Worm (Caenorhabditis elegans) whole organism, mixed stage, embryonic: Measurements from ENCODE around the gene Y62F5A.12.

Experiments
- M03D4.4 ChIP-seq: sonication (generic microtip); optimal IDR thresholded peaks from 2 replicates; lab custom pipeline; 2017; ENCODE audit warnings: mild to moderate bottlenecking, missing genetic modification characterization, missing compliant biosample characterization
- bed-3 ChIP-seq: fragments of 200-800 bp; sonication (Bioruptor generic); optimal IDR thresholded peaks from 3 replicates; lab custom pipeline; 2018; ENCODE audit warnings: mild to moderate bottlenecking, missing genetic modification characterization, moderate library complexity, missing compliant biosample characterization
- blmp-1 ChIP-seq: fragments of 150-350 bp; optimal IDR thresholded peaks from 2 replicates; lab custom pipeline; 2014; ENCODE audit warnings: missing biosample characterization, missing genetic modification characterization
- ceh-83 ChIP-seq: fragments of 200-800 bp; sonication (Bioruptor generic); optimal IDR thresholded peaks from 2 replicates; lab custom pipeline; 2018; ENCODE audit warnings: mild to moderate bottlenecking, missing genetic modification characterization, missing compliant biosample characterization
- ces-1 ChIP-seq: fragments of 150-350 bp; optimal IDR thresholded peaks from 2 replicates; lab custom pipeline; 2014; ENCODE audit warnings: missing biosample characterization, missing genetic modification reagents, missing genetic modification characterization
- cnd-1 ChIP-seq: fragments of 200-800 bp; sonication (Bioruptor generic); optimal IDR thresholded peaks from 2 replicates; lab custom pipeline; 2018; ENCODE audit warnings: mild to moderate bottlenecking, missing genetic modification characterization, missing compliant biosample characterization
- drap-1 ChIP-seq: fragments of 200-800 bp; sonication (Bioruptor generic); optimal IDR thresholded peaks from 3 replicates; lab custom pipeline; 2018; ENCODE audit warnings: mild to moderate bottlenecking, missing genetic modification characterization, missing compliant biosample characterization
- elt-1 ChIP-seq: sonication (generic microtip); optimal IDR thresholded peaks from 2 replicates; lab custom pipeline; 2017; ENCODE audit warnings: missing genetic modification characterization, mild to moderate bottlenecking, missing compliant biosample characterization, antibody characterized with exemption, moderate library complexity, borderline replicate concordance; ENCODE audit not compliant: insufficient read depth
- ham-2 ChIP-seq: fragments of 200-800 bp; sonication (Bioruptor generic); optimal IDR thresholded peaks from 2 replicates; lab custom pipeline; 2018; ENCODE audit warnings: mild to moderate bottlenecking, missing genetic modification characterization, missing compliant biosample characterization
- hlh-1 ChIP-seq: fragments of 150-350 bp; optimal IDR thresholded peaks from 2 replicates; lab custom pipeline; 2014; ENCODE audit warnings: missing biosample characterization, missing genetic modification reagents, missing genetic modification characterization
- lin-13 ChIP-seq: fragments of 150-350 bp; optimal IDR thresholded peaks from 2 replicates; lab custom pipeline; 2014; ENCODE audit warnings: missing biosample characterization, missing genetic modification characterization
- lin-32 ChIP-seq: fragments of 200-800 bp; sonication (Bioruptor generic); optimal IDR thresholded peaks from 2 replicates; lab custom pipeline; 2018; ENCODE audit warnings: mild to moderate bottlenecking, missing genetic modification characterization, missing compliant biosample characterization
- lsy-2 ChIP-seq: fragments of 150-350 bp; optimal IDR thresholded peaks from 2 replicates; lab custom pipeline; 2014; ENCODE audit warnings: missing biosample characterization, missing genetic modification characterization
- mab-5 ChIP-seq: fragments of 150-350 bp; optimal IDR thresholded peaks from 2 replicates; lab custom pipeline; 2014; ENCODE audit warnings: missing biosample characterization, missing genetic modification characterization
- mep-1 ChIP-seq: fragments of 150-350 bp; optimal IDR thresholded peaks from 2 replicates; lab custom pipeline; 2017; ENCODE audit warnings: missing biosample characterization, missing genetic modification reagents, missing genetic modification characterization, inconsistent platforms
- mls-2 ChIP-seq: sonication (generic microtip); optimal IDR thresholded peaks from 2 replicates; lab custom pipeline; 2016; ENCODE audit warnings: mild to moderate bottlenecking, missing genetic modification characterization, moderate library complexity, missing compliant biosample characterization
- nhr-12 ChIP-seq: fragments of 150-350 bp; optimal IDR thresholded peaks from 2 replicates; lab custom pipeline; 2014; ENCODE audit warnings: missing biosample characterization, missing genetic modification characterization
- nhr-2 ChIP-seq: fragments of 150-350 bp; optimal IDR thresholded peaks from 2 replicates; lab custom pipeline; 2014; ENCODE audit warnings: missing biosample characterization, missing genetic modification characterization
- nhr-237 ChIP-seq: fragments of 150-350 bp; optimal IDR thresholded peaks from 2 replicates; lab custom pipeline; 2014; ENCODE audit warnings: missing biosample characterization, missing genetic modification characterization
- nhr-28 ChIP-seq: fragments of 150-350 bp; optimal IDR thresholded peaks from 2 replicates; lab custom pipeline; 2014; ENCODE audit warnings: missing biosample characterization, missing genetic modification characterization
- pha-4 ChIP-seq: fragments of 150-350 bp; optimal IDR thresholded peaks from 2 replicates; lab custom pipeline; 2018; ENCODE audit warnings: missing biosample characterization, missing genetic modification reagents, missing genetic modification characterization
- sem-2 ChIP-seq: fragments of 200-800 bp; sonication (Bioruptor generic); optimal IDR thresholded peaks from 2 replicates; lab custom pipeline; 2018; ENCODE audit warnings: mild to moderate bottlenecking, missing genetic modification characterization, missing compliant biosample characterization
- sptf-1 ChIP-seq: sonication (generic microtip); optimal IDR thresholded peaks from 2 replicates; lab custom pipeline; 2017; ENCODE audit warnings: mild to moderate bottlenecking, missing genetic modification characterization, moderate library complexity, missing compliant biosample characterization
- tbx-8 ChIP-seq: fragments of 200-800 bp; sonication (Bioruptor generic); optimal IDR thresholded peaks from 2 replicates; lab custom pipeline; 2018; ENCODE audit warnings: mild to moderate bottlenecking, missing genetic modification characterization, moderate library complexity, missing compliant biosample characterization
- unc-120 ChIP-seq: sonication (generic microtip); optimal IDR thresholded peaks from 2 replicates; lab custom pipeline; 2017; ENCODE audit warnings: missing genetic modification characterization, missing compliant biosample characterization; ENCODE audit not compliant: poor library complexity, severe bottlenecking
- unc-39 ChIP-seq: fragments of 150-350 bp; optimal IDR thresholded peaks from 2 replicates; lab custom pipeline; 2014; ENCODE audit warnings: missing biosample characterization, missing genetic modification characterization
- unc-62 ChIP-seq: fragments of 150-350 bp; optimal IDR thresholded peaks from 2 replicates; lab custom pipeline; 2014; ENCODE audit warnings: missing biosample characterization, missing genetic modification reagents, missing genetic modification characterization
- zip-8 ChIP-seq: fragments of 150-350 bp; optimal IDR thresholded peaks from 2 replicates; lab custom pipeline; 2014; ENCODE audit warnings: missing biosample characterization, missing genetic modification characterization
- ztf-11 ChIP-seq: fragments of 150-350 bp; optimal IDR thresholded peaks from 2 replicates; lab custom pipeline; 2014; ENCODE audit warnings: missing biosample characterization, missing genetic modification characterization

The Y62F5A.12 gene

DNA sequence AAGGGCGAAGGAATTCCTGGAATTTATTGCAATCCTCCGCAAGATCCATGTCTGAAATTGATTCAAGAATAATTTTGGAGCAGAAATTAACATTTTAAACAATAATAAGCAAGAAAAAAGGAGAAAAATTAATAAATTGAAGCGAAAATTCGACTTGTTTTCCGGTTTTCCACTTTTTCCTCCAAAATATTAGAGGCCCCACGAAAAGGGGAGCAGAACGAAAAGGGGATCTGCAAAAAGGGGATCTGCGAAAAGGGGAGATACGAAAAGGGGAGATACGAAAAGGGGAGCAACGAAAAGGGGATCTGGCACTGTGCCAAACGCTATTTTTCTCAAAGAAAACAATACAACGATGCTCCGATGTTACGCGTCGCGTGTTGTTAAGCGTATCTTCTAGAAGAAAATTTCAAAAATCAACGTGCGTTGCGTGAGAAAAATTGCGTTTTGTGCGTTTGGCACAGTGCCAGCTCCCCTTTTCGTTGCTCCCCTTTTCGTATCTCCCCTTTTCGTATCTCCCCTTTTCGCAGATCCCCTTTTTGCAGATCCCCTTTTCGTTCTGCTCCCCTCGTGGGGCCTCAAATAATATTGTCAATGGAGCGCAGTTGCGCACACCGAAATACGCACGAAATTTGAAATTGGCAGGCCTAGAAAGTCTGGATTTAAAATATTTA, at the start of gene Y62F5A.12:
TSS of gene Y62F5A.12 (minus strand) at position 51 of the 671 bp plus-strand sequence.
- TF ChIP-seq hlh-1 (tag; lab: Kevin White, UChicago): peak; percentile 7
- TF ChIP-seq lin-32 (GFP tag; lab: Kevin White, UChicago): peak; percentile 56
- peak; percentile 52 for TF ChIP-seq mls-2
- TF ChIP-seq unc-120 (tag; lab: Kevin White, UChicago): peak; percentile 79
- TF ChIP-seq bed-3 (GFP tag; lab: Kevin White, UChicago): peak; percentile 17
- peak; percentile 85 for TF ChIP-seq mep-1 (tag; lab: Kevin White, UChicago)
- TF ChIP-seq tbx-8 (GFP tag; lab: Kevin White, UChicago): peak; percentile 6
- peak; percentile 49 for TF ChIP-seq M03D4.4 (tag; lab: Kevin White, UChicago)
- peak; percentile 22 for TF ChIP-seq pha-4
- peak; percentile 61 for TF ChIP-seq ces-1 (GFP tag; lab: Kevin White, UChicago)
- TF ChIP-seq sptf-1 (tag; lab: Kevin White, UChicago): peak; percentile 95
- TF ChIP-seq cnd-1 (tag; lab: Kevin White, UChicago): peak; percentile 68
- TF ChIP-seq lsy-2 (tag; lab: Kevin White, UChicago): peak; percentile 46
- TF ChIP-seq drap-1 (GFP tag; lab: Kevin White, UChicago): peak; percentile 57
- TF ChIP-seq nhr-237: peak; percentile 1
- TF ChIP-seq ham-2 (GFP tag; lab: Kevin White, UChicago): peak; percentile 26
- TF ChIP-seq lin-13 (tag; lab: Kevin White, UChicago): peak; percentile 77
- TF ChIP-seq, all 35 proteins: peak for 17; not testable (repeated sequence) for 18

ce11 chrII:11582698-11583097, 48.4 kb upstream of the Y62F5A.12 start, which contains the start of gene ints-7:
Gene ints-7, plus strand, starts transcription at chrII:11582849.
- TF ChIP-seq mls-2 (no peak), sem-2 (GFP tag; lab: Kevin White, UChicago) (no peak), ham-2 (GFP tag; lab: Kevin White, UChicago) (no peak), mep-1 (tag; lab: Kevin White, UChicago) (no peak), ztf-11 (tag; lab: Kevin White, UChicago) (no peak), pha-4 (no peak), sptf-1 (tag; lab: Kevin White, UChicago) (no peak), mab-5 (tag; lab: Kevin White, UChicago) (no peak), zip-8 (tag; lab: Kevin White, UChicago) (no peak), cnd-1 (tag; lab: Kevin White, UChicago) (no peak)

- peak; percentile 32 for TF ChIP-seq mep-1 (tag; lab: Kevin White, UChicago)
- no peak for TF ChIP-seq sptf-1 (tag; lab: Kevin White, UChicago)
Observed at ce11 chrII:11578327-11578726, 44.0 kb upstream of the Y62F5A.12 start, which contains the start of gene smc-6. Gene smc-6, plus strand, starts transcription at chrII:11578716.

ce11 chrII:11577861-11578260, 43.6 kb upstream of the Y62F5A.12 start:
- TF ChIP-seq ceh-83 (GFP tag; lab: Kevin White, UChicago) (no peak), mab-5 (tag; lab: Kevin White, UChicago) (no peak), pha-4 (no peak), nhr-12 (tag; lab: Kevin White, UChicago) (no peak), cnd-1 (tag; lab: Kevin White, UChicago) (no peak)

- TF ChIP-seq zip-8 (tag; lab: Kevin White, UChicago) (no peak), blmp-1 (tag; lab: Kevin White, UChicago) (no peak), ham-2 (GFP tag; lab: Kevin White, UChicago) (no peak), pha-4 (no peak), hlh-1 (tag; lab: Kevin White, UChicago) (peak; percentile 20), lin-32 (GFP tag; lab: Kevin White, UChicago) (no peak), unc-39 (no peak)
Observed at ce11 chrII:11577397-11577796, 43.1 kb upstream of the Y62F5A.12 start, which contains the start of gene pcs-1. Gene pcs-1, minus strand, starts transcription at chrII:11577740.

DNA sequence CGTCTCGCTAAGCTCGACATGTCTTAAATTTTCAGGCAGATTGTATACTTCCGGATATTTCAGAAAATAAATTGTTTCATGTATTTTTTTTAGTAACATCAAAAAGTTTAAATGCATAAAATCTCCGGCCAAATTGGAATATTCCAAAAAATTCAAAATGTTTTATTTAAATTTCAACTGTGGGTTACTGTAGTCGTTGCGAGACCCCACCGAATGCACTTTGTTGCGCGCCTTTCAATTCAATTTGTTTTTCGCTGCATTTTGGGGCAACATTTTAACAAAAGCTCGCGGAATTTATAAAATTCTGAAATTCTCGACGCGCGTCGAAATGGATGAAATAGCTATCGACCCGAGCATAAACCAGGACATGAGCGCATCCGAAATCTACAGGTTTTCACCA, 38.7 kb upstream of the Y62F5A.12 start, which contains the start of gene F54D5.2:
TSS of gene F54D5.2 (plus strand) at position 237 of the 400 bp plus-strand sequence.
- no peak for TF ChIP-seq nhr-28 (tag; lab: Kevin White, UChicago)
- TF ChIP-seq ztf-11 (tag; lab: Kevin White, UChicago): no peak
- TF ChIP-seq lin-13 (tag; lab: Kevin White, UChicago): no peak
- no peak for TF ChIP-seq unc-62
- no peak for TF ChIP-seq unc-120 (tag; lab: Kevin White, UChicago)
- TF ChIP-seq nhr-12 (tag; lab: Kevin White, UChicago): no peak
- TF ChIP-seq lin-32 (GFP tag; lab: Kevin White, UChicago): no peak
- TF ChIP-seq mls-2: no peak
- no peak for TF ChIP-seq nhr-2 (tag; lab: Kevin White, UChicago)
- TF ChIP-seq zip-8 (tag; lab: Kevin White, UChicago): no peak
- no peak for TF ChIP-seq elt-1
